Worm (Caenorhabditis elegans): ENCODE results near the gene pcyt-2.2.

DNA sequence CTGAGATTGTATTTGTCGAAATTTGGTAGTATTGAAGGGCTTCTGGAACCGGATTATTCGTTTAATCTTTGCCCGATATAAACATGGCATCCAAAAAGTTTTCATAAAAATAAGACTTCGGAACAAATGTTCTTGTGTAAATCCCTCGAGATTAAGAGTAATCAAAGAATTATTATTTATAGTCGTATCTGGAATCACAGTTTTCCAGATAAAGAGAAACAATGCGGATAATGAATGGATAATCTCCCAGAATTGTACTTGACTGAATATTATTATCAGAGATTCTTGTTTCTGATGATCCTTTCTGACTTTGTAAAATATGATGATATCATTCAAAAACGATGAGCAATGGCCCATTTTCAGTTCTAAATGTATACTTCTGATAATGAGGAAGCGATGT is 37.0 kb downstream of the pcyt-2.2 start:
- TF ChIP-seq mec-3 (tag; optimal IDR thresholded peaks at IDR 0.05; ENCODE audit: borderline replicate concordance) (no peak), syd-9 (tag; optimal IDR thresholded peaks at IDR 0.05) (no peak), ref-2 (tag; optimal IDR thresholded peaks at IDR 0.05) (no peak), dve-1 (tag; optimal IDR thresholded peaks at IDR 0.05) (no peak)
